Fruit fly (Drosophila melanogaster) whole organism, embryonic: Measurements from ENCODE around the gene RpL37-1.

Source experiments
- CG10431 ChIP-seq: fragments of 200-800 bp; sonication (Bioruptor generic); optimal IDR thresholded peaks from 3 replicates; lab custom pipeline; 2018; ENCODE audit warnings: missing biosample characterization, mild to moderate bottlenecking, missing genetic modification characterization
- CG10543 ChIP-seq: fragments of 200-800 bp; sonication (Bioruptor generic); optimal IDR thresholded peaks from 3 replicates; lab custom pipeline; 2017; ENCODE audit warnings: missing biosample characterization, mild to moderate bottlenecking, missing genetic modification characterization, moderate library complexity
- CG13424 ChIP-seq: fragments of 200-800 bp; sonication (Bioruptor generic); optimal IDR thresholded peaks from 2 replicates; lab custom pipeline; 2019; ENCODE audit warnings: missing biosample characterization, mild to moderate bottlenecking, missing genetic modification characterization, moderate library complexity
- CG2889 ChIP-seq: fragments of 200-800 bp; sonication (Bioruptor generic); IDR thresholded peaks from 3 replicates; pipeline ENCODE4 v1.3.6; 2022; ENCODE audit warnings: missing biosample characterization, missing genetic modification characterization
- CG6689 ChIP-seq: fragments of 200-800 bp; sonication (Bioruptor generic); IDR thresholded peaks from 2 replicates; pipeline ENCODE4 v1.3.6; 2022; ENCODE audit warnings: missing biosample characterization, missing genetic modification characterization
- CG8290 ChIP-seq, 3 experiments: fragments of 200-800 bp; sonication (Bioruptor generic); optimal IDR thresholded peaks; 2 replicates each; lab custom pipeline; 2016 to 2019; ENCODE audit warnings: missing biosample characterization in 3 of 3, missing genetic modification characterization in 3 of 3, mild to moderate bottlenecking in 2 of 3, moderate library complexity in 1 of 3
- D19A ChIP-seq: fragments of 200-800 bp; optimal IDR thresholded peaks from 3 replicates; lab custom pipeline; 2019; ENCODE audit warnings: missing biosample characterization, mild to moderate bottlenecking, missing genetic modification characterization, moderate library complexity
- Side ChIP-seq: fragments of 200-800 bp; sonication (Bioruptor generic); optimal IDR thresholded peaks from 2 replicates; lab custom pipeline; 2016; ENCODE audit warnings: missing biosample characterization, missing genetic modification characterization
- bsh ChIP-seq, 2 experiments: fragments of 200-800 bp; sonication (Bioruptor generic); optimal IDR thresholded peaks; 2 replicates each; lab custom pipeline; 2017 to 2018; ENCODE audit warnings: mild to moderate bottlenecking in 2 of 2, missing biosample characterization in 2 of 2, missing genetic modification characterization in 2 of 2, moderate library complexity in 1 of 2
- tup ChIP-seq: fragments of 200-800 bp; sonication (Bioruptor generic); optimal IDR thresholded peaks from 2 replicates; lab custom pipeline; 2016; ENCODE audit warnings: missing biosample characterization, mild to moderate bottlenecking, missing genetic modification characterization, moderate library complexity
- vvl ChIP-seq: fragments of 200-800 bp; sonication (Bioruptor generic); IDR thresholded peaks from 2 replicates; pipeline ENCODE4 v1.3.6; 2022; ENCODE audit warnings: missing biosample characterization, missing genetic modification characterization
- zen ChIP-seq: fragments of 200-800 bp; sonication (Bioruptor generic); optimal IDR thresholded peaks from 3 replicates; lab custom pipeline; 2018; ENCODE audit warnings: missing biosample characterization, mild to moderate bottlenecking, missing genetic modification characterization, moderate library complexity

- TF ChIP-seq CG10543 (GFP tag; lab: Kevin White, UChicago) (no peak), zen (tag; lab: Kevin White, UChicago) (no peak), CG10431 (no peak), CG2889 (GFP tag; lab: Robert Waterston, UW) (no peak), CG8290 (GFP tag; optimal IDR thresholded peaks at IDR 0.05; lab: Kevin White, UChicago) (no peak), CG8290 (tag; optimal IDR thresholded peaks at IDR 0.05; lab: Kevin White, UChicago) (no peak), Side (GFP tag; lab: Kevin White, UChicago) (no peak), tup (GFP tag; lab: Kevin White, UChicago) (no peak), CG6689 (GFP tag; lab: Robert Waterston, UW) (no peak), CG13424 (tag; lab: Kevin White, UChicago) (peak; percentile 19), D19A (tag; lab: Kevin White, UChicago) (no peak), vvl (GFP tag; lab: Robert Waterston, UW) (no peak), bsh (GFP tag; optimal IDR thresholded peaks at IDR 0.05; lab: Kevin White, UChicago) (peak in 1 of 2 experiments; percentile 9)
These were observed 11.1 kb downstream of the RpL37-1 start for dm6 chrX:15127880-15128644.
